Worm (Caenorhabditis elegans): Measurements from ENCODE around the gene W09H1.4.
"Not testable (repeated sequence)": the region's sequence is repeated elsewhere in the genome, so short reads cannot be mapped to it uniquely, and the experiment has no call there.

DNA sequence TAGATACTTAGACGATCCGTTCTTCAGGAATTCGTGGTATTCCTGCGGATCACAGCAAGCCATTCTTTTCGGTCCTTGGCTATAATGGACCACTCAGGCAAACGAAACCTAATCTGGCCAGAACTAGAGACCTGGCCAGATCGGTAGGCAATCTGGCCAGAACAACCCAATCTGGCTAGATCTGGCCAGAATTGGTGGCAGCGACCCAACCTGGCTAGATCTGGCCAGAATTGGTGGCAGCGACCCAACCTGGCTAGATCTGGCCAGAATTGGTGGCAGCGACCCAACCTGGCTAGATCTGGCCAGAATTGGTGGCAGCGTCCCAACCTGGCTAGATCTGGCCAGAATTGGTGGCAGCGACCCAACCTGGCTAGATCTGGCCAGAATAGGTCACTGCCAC lies 1.0 kb upstream of the W09H1.4 start:
- TF ChIP-seq unc-62 (GFP tag; optimal IDR thresholded peaks at IDR 0.05); athp-1 (tag; optimal IDR thresholded peaks at IDR 0.05); snpc-1.1 (tag; optimal IDR thresholded peaks at IDR 0.05; ENCODE audit: insufficient read depth); die-1 (tag; optimal IDR thresholded peaks at IDR 0.05); lsy-27 (tag; optimal IDR thresholded peaks at IDR 0.05; ENCODE audit: borderline replicate concordance, insufficient read depth): not testable (repeated sequence)

Measured in whole organism, young adult.